Worm (Caenorhabditis elegans) whole organism, L1 larva: ENCODE measurements around the gene nhr-87.
A peak's percentile ranks its signal among the peaks of the same experiment; 100 is the strongest.
"Not testable (repeated sequence)": the region's sequence is repeated elsewhere in the genome, so short reads cannot be mapped to it uniquely, and the experiment has no call there.

Source experiments
- C16A3.4 ChIP-seq: fragments of 150-350 bp; optimal IDR thresholded peaks from 2 replicates; lab custom pipeline; 2014; ENCODE audit warnings: missing biosample characterization, missing genetic modification characterization
- C34B4.2 ChIP-seq: sonication (generic microtip); optimal IDR thresholded peaks from 2 replicates; lab custom pipeline; 2017; ENCODE audit warnings: mild to moderate bottlenecking, missing genetic modification characterization, missing compliant biosample characterization
- aha-1 ChIP-seq: fragments of 150-350 bp; optimal IDR thresholded peaks from 2 replicates; lab custom pipeline; 2014; ENCODE audit warnings: missing biosample characterization, missing genetic modification characterization
- alr-1 ChIP-seq: fragments of 200-800 bp; sonication (Bioruptor generic); optimal IDR thresholded peaks from 2 replicates; lab custom pipeline; 2018; ENCODE audit warnings: borderline replicate concordance, mild to moderate bottlenecking, missing genetic modification characterization, missing compliant biosample characterization
- ama-1 ChIP-seq: fragments of 150-350 bp; optimal IDR thresholded peaks from 2 replicates; lab custom pipeline; 2014
- blmp-1 ChIP-seq: fragments of 150-350 bp; optimal IDR thresholded peaks from 2 replicates; lab custom pipeline; 2014; ENCODE audit warnings: missing biosample characterization, missing genetic modification characterization
- ceh-82 ChIP-seq, 3 experiments: fragments of 150-350 bp in 1 of 3; sonication (generic microtip) in 2 of 3; optimal IDR thresholded peaks; 2 replicates each; lab custom pipeline; 2014 to 2017; ENCODE audit warnings: missing biosample characterization in 3 of 3, missing genetic modification characterization in 3 of 3
- ces-1 ChIP-seq: fragments of 150-350 bp; optimal IDR thresholded peaks from 2 replicates; lab custom pipeline; 2014; ENCODE audit warnings: missing biosample characterization, missing genetic modification reagents, missing genetic modification characterization
- dpl-1 ChIP-seq, 3 experiments: fragments of 150-350 bp in 2 of 3; sonication (generic microtip) in 1 of 3; optimal IDR thresholded peaks; 2 replicates each; lab custom pipeline; 2014 to 2017; ENCODE audit warnings: missing biosample characterization in 3 of 3, missing genetic modification characterization in 3 of 3, missing genetic modification reagents in 3 of 3
- efl-1 ChIP-seq, 4 experiments: fragments of 150-350 bp; optimal IDR thresholded peaks in 3 of 4; peaks in 1 of 4; 1 replicate in 1 of 4; 2 replicates in 3 of 4; lab custom pipeline; 2014; ENCODE audit warnings: missing biosample characterization in 2 of 4, missing genetic modification characterization in 2 of 4, missing genetic modification reagents in 2 of 4
- elt-2 ChIP-seq: sonication (generic microtip); optimal IDR thresholded peaks from 2 replicates; lab custom pipeline; 2016; ENCODE audit warnings: missing genetic modification characterization, mild to moderate bottlenecking, inconsistent platforms, missing compliant biosample characterization, missing genetic modification reagents
- ets-5 ChIP-seq: fragments of 200-800 bp; sonication (Bioruptor generic); IDR thresholded peaks from 2 replicates; pipeline ENCODE4 v1.3.6; 2022; ENCODE audit warnings: missing genetic modification characterization, missing compliant biosample characterization
- fkh-10 ChIP-seq: sonication (generic microtip); optimal IDR thresholded peaks from 2 replicates; lab custom pipeline; 2017; ENCODE audit warnings: missing biosample characterization, missing genetic modification reagents, missing genetic modification characterization
- fkh-4 ChIP-seq: sonication (generic microtip); optimal IDR thresholded peaks from 2 replicates; lab custom pipeline; 2016; ENCODE audit warnings: missing compliant biosample characterization, missing genetic modification characterization, borderline replicate concordance
- fkh-8 ChIP-seq: sonication (generic microtip); optimal IDR thresholded peaks from 2 replicates; lab custom pipeline; 2016; ENCODE audit warnings: mild to moderate bottlenecking, missing genetic modification characterization, missing compliant biosample characterization
- hlh-17 ChIP-seq: fragments of 200-800 bp; sonication (Bioruptor generic); optimal IDR thresholded peaks from 2 replicates; lab custom pipeline; 2018; ENCODE audit warnings: missing genetic modification characterization, mild to moderate bottlenecking, missing compliant biosample characterization, moderate library complexity, borderline replicate concordance
- hlh-4 ChIP-seq: sonication (generic microtip); optimal IDR thresholded peaks from 2 replicates; lab custom pipeline; 2016; ENCODE audit warnings: mild to moderate bottlenecking, missing genetic modification characterization, missing compliant biosample characterization
- irx-1 ChIP-seq: sonication (generic microtip); optimal IDR thresholded peaks from 2 replicates; lab custom pipeline; 2016; ENCODE audit warnings: missing genetic modification characterization, missing compliant biosample characterization
- isw-1 ChIP-seq: fragments of 200-800 bp; sonication (Bioruptor generic); IDR thresholded peaks from 2 replicates; pipeline ENCODE4 v1.3.6; 2022; ENCODE audit warnings: missing genetic modification characterization, missing compliant biosample characterization
- jun-1 ChIP-seq: fragments of 150-350 bp; optimal IDR thresholded peaks from 2 replicates; lab custom pipeline; 2014; ENCODE audit warnings: missing biosample characterization, missing genetic modification reagents, missing genetic modification characterization
- lin-14 ChIP-seq: fragments of 200-800 bp; sonication (Bioruptor generic); optimal IDR thresholded peaks from 2 replicates; lab custom pipeline; 2018; ENCODE audit warnings: mild to moderate bottlenecking, missing genetic modification characterization, moderate library complexity, missing compliant biosample characterization
- lin-15B ChIP-seq: fragments of 150-350 bp; sonication (generic microtip); optimal IDR thresholded peaks from 3 replicates; lab custom pipeline; 2014; ENCODE audit warnings: missing biosample characterization, missing genetic modification characterization
- lin-35 ChIP-seq, 2 experiments: fragments of 150-350 bp; optimal IDR thresholded peaks; 2 replicates each; lab custom pipeline; 2014; ENCODE audit warnings: missing biosample characterization in 2 of 2, missing genetic modification characterization in 2 of 2, missing genetic modification reagents in 2 of 2
- lsy-2 ChIP-seq, 2 experiments: fragments of 150-350 bp; optimal IDR thresholded peaks; 2 replicates each; lab custom pipeline; 2014; ENCODE audit warnings: missing biosample characterization in 2 of 2, missing genetic modification characterization in 2 of 2
- mab-9 ChIP-seq: fragments of 200-800 bp; sonication (Bioruptor generic); IDR thresholded peaks from 2 replicates; pipeline ENCODE4 v1.3.6; 2022; ENCODE audit warnings: missing genetic modification reagents, missing genetic modification characterization, missing compliant biosample characterization
- mdl-1 ChIP-seq, 2 experiments: fragments of 150-350 bp; optimal IDR thresholded peaks; 2 replicates each; lab custom pipeline; 2014 to 2017; ENCODE audit warnings: missing biosample characterization in 2 of 2, missing genetic modification characterization in 2 of 2, inconsistent platforms in 1 of 2
- mef-2 ChIP-seq: fragments of 150-350 bp; optimal IDR thresholded peaks from 2 replicates; lab custom pipeline; 2014; ENCODE audit warnings: missing biosample characterization, missing genetic modification characterization
- mep-1 ChIP-seq: fragments of 150-350 bp; optimal IDR thresholded peaks from 2 replicates; lab custom pipeline; 2014; ENCODE audit warnings: missing biosample characterization, missing genetic modification characterization
- nhr-19 ChIP-seq: fragments of 200-800 bp; sonication (Bioruptor generic); conservative IDR thresholded peaks from 2 replicates; pipeline ENCODE4 v1.3.6; 2022; ENCODE audit warnings: missing genetic modification characterization, missing compliant biosample characterization
- nhr-20 ChIP-seq: sonication (generic microtip); optimal IDR thresholded peaks from 2 replicates; lab custom pipeline; 2016; ENCODE audit warnings: mild to moderate bottlenecking, missing genetic modification characterization, missing compliant biosample characterization
- nhr-28 ChIP-seq: fragments of 150-350 bp; optimal IDR thresholded peaks from 2 replicates; lab custom pipeline; 2014; ENCODE audit warnings: missing biosample characterization, missing genetic modification characterization
- nhr-47 ChIP-seq: sonication (generic microtip); optimal IDR thresholded peaks from 2 replicates; lab custom pipeline; 2016; ENCODE audit warnings: mild to moderate bottlenecking, missing genetic modification characterization, moderate library complexity, missing compliant biosample characterization
- nhr-71 ChIP-seq: sonication (generic microtip); optimal IDR thresholded peaks from 2 replicates; lab custom pipeline; 2016; ENCODE audit warnings: mild to moderate bottlenecking, missing genetic modification characterization, moderate library complexity, missing compliant biosample characterization
- nhr-76 ChIP-seq: sonication (generic microtip); optimal IDR thresholded peaks from 2 replicates; lab custom pipeline; 2017; ENCODE audit warnings: missing biosample characterization, missing genetic modification characterization
- nhr-85 ChIP-seq: sonication (generic microtip); peaks from one replicate; lab custom pipeline; 2016; ENCODE audit warnings: missing genetic modification characterization, inconsistent platforms, missing compliant biosample characterization
- nhr-90 ChIP-seq: sonication (generic microtip); optimal IDR thresholded peaks from 2 replicates; lab custom pipeline; 2016; ENCODE audit warnings: mild to moderate bottlenecking, missing genetic modification characterization, missing compliant biosample characterization; ENCODE audit not compliant: poor library complexity
- skn-1 ChIP-seq: fragments of 150-350 bp; optimal IDR thresholded peaks from 2 replicates; lab custom pipeline; 2014; ENCODE audit warnings: missing biosample characterization, missing genetic modification characterization
- snu-23 ChIP-seq: sonication (generic microtip); optimal IDR thresholded peaks from 2 replicates; lab custom pipeline; 2016; ENCODE audit warnings: missing genetic modification characterization, missing compliant biosample characterization
- sup-37 ChIP-seq: fragments of 200-800 bp; sonication (Bioruptor generic); optimal IDR thresholded peaks from 2 replicates; lab custom pipeline; 2018; ENCODE audit warnings: mild to moderate bottlenecking, missing genetic modification characterization, missing compliant biosample characterization
- swsn-7 ChIP-seq: sonication (generic microtip); optimal IDR thresholded peaks from 2 replicates; lab custom pipeline; 2016; ENCODE audit warnings: missing genetic modification characterization, missing compliant biosample characterization
- unc-86 ChIP-seq: sonication (generic microtip); optimal IDR thresholded peaks from 2 replicates; lab custom pipeline; 2016; ENCODE audit warnings: missing genetic modification characterization, missing compliant biosample characterization
- vab-15 ChIP-seq: sonication (generic microtip); optimal IDR thresholded peaks from 2 replicates; lab custom pipeline; 2017; ENCODE audit warnings: missing genotype, mild to moderate bottlenecking, missing genetic modification characterization, missing compliant biosample characterization
- zip-4 ChIP-seq: fragments of 200-800 bp; sonication (Bioruptor generic); optimal IDR thresholded peaks from 2 replicates; lab custom pipeline; 2018; ENCODE audit warnings: mild to moderate bottlenecking, missing genetic modification characterization, moderate library complexity, missing compliant biosample characterization
- ztf-11 ChIP-seq, 2 experiments: sonication (generic microtip); optimal IDR thresholded peaks; 2 replicates each; lab custom pipeline; 2016 to 2017; ENCODE audit warnings: missing genetic modification characterization in 2 of 2, missing biosample characterization in 1 of 2, missing compliant biosample characterization in 1 of 2
- ztf-4 ChIP-seq: fragments of 150-350 bp; optimal IDR thresholded peaks from 2 replicates; lab custom pipeline; 2014; ENCODE audit warnings: missing biosample characterization, missing genetic modification characterization

nhr-87 gene

ce11 chrIV:1637333-1637732 is 13.5 kb downstream of the nhr-87 start:
- TF ChIP-seq ets-5 (GFP tag; lab: Robert Waterston, UW) (no peak), aha-1 (tag; lab: Kevin White, UChicago) (no peak), nhr-85 (tag; lab: Kevin White, UChicago) (peak; percentile 38), zip-4 (GFP tag; lab: Kevin White, UChicago) (no peak), swsn-7 (no peak), mab-9 (no peak)

ce11 chrIV:1645198-1645597 is 21.4 kb downstream of the nhr-87 start, which contains the start of gene nhr-274:
Gene nhr-274 (minus strand): TSS chrIV:1645298.
- TF ChIP-seq nhr-28 (tag; lab: Kevin White, UChicago); ces-1 (GFP tag; lab: Kevin White, UChicago); nhr-19: not testable (repeated sequence)
- TF ChIP-seq, all 84 proteins: peak for 0; not testable (repeated sequence) for 84

- no peak for TF ChIP-seq C16A3.4 (tag; lab: Kevin White, UChicago)
- TF ChIP-seq lsy-2 (tag; optimal IDR thresholded peaks at IDR 0.05; lab: Kevin White, UChicago) = no peak
- TF ChIP-seq zip-4 (GFP tag; lab: Kevin White, UChicago) = no peak
- TF ChIP-seq vab-15 = no peak
- TF ChIP-seq nhr-76 (tag; lab: Kevin White, UChicago) = no peak
- no peak for TF ChIP-seq ztf-11 (tag; optimal IDR thresholded peaks at IDR 0.05; lab: Kevin White, UChicago)
Observed at ce11 chrIV:1649349-1649748, 25.5 kb downstream of the nhr-87 start.

ce11 chrIV:1649794-1650193 is 26.0 kb downstream of the nhr-87 start:
- TF ChIP-seq sup-37 (GFP tag; lab: Kevin White, UChicago) (no peak), blmp-1 (peak; percentile 56), alr-1 (tag; lab: Kevin White, UChicago) (no peak), zip-4 (GFP tag; lab: Kevin White, UChicago) (no peak), efl-1 (optimal IDR thresholded peaks at IDR 0.05; lab: Kevin White, UChicago) (peak; percentile 16), efl-1 (GFP tag; optimal IDR thresholded peaks at IDR 0.05 in 1 of 2; lab: Kevin White, UChicago) (peak in 1 of 2 experiments; percentile 12), C34B4.2 (tag; lab: Kevin White, UChicago) (no peak), fkh-8 (peak; percentile 82), C16A3.4 (tag; lab: Kevin White, UChicago) (peak; percentile 19), lin-35 (GFP tag; optimal IDR thresholded peaks at IDR 0.05; lab: Kevin White, UChicago) (peak; percentile 22 to 49), unc-86 (tag; lab: Kevin White, UChicago) (peak; percentile 11), isw-1 (GFP tag; lab: Robert Waterston, UW) (no peak), lin-15B (tag; lab: Kevin White, UChicago) (no peak), lin-14 (peak; percentile 68), ceh-82 (tag; optimal IDR thresholded peaks at IDR 0.05; lab: Kevin White, UChicago) (peak in 1 of 3 experiments; percentile 65), irx-1 (tag; lab: Kevin White, UChicago) (no peak), nhr-20 (tag; lab: Kevin White, UChicago) (peak; percentile 54), fkh-10 (GFP tag; lab: Kevin White, UChicago) (no peak), mab-9 (no peak), ztf-4 (no peak), lsy-2 (tag; optimal IDR thresholded peaks at IDR 0.05; lab: Kevin White, UChicago) (peak in 1 of 2 experiments; percentile 60), nhr-19 (0 out of 2 replicates have a peak, but pooled peaks have one; percentile 9), mef-2 (tag; lab: Kevin White, UChicago) (no peak), dpl-1 (GFP tag; optimal IDR thresholded peaks at IDR 0.05; lab: Kevin White, UChicago) (peak in 1 of 3 experiments; percentile 25), ama-1 (lab: Kevin White, UChicago) (no peak), jun-1 (tag; lab: Kevin White, UChicago) (peak; percentile 4), hlh-17 (GFP tag; lab: Kevin White, UChicago) (no peak), nhr-47 (tag; lab: Kevin White, UChicago) (peak; percentile 47), mdl-1 (tag; optimal IDR thresholded peaks at IDR 0.05; lab: Kevin White, UChicago) (peak in 1 of 2 experiments; percentile 41), hlh-4 (no peak), elt-2 (tag; lab: Kevin White, UChicago) (peak; percentile 24), mep-1 (peak; percentile 16), nhr-71 (tag; lab: Kevin White, UChicago) (peak; percentile 54), nhr-90 (no peak), skn-1 (tag; lab: Kevin White, UChicago) (peak; percentile 49), fkh-4 (tag; lab: Kevin White, UChicago) (no peak), snu-23 (GFP tag; lab: Kevin White, UChicago) (peak; percentile 50)
